Worm (Caenorhabditis elegans) whole organism, L3 larva: ENCODE measurements around the gene eat-2.
A peak's percentile ranks its signal among the peaks of the same experiment; 100 is the strongest.

ENCODE experiments used
- R02D3.7 ChIP-seq: fragments of 150-350 bp; optimal IDR thresholded peaks from 2 replicates; lab custom pipeline; 2014; ENCODE audit warnings: missing biosample characterization, missing genetic modification characterization
- aly-2 ChIP-seq: fragments of 150-350 bp; optimal IDR thresholded peaks from 2 replicates; lab custom pipeline; 2014; ENCODE audit warnings: missing biosample characterization, missing genetic modification characterization
- ama-1 ChIP-seq: fragments of 150-350 bp; optimal IDR thresholded peaks from 2 replicates; lab custom pipeline; 2018
- ceh-16 ChIP-seq: sonication (generic microtip); optimal IDR thresholded peaks from 2 replicates; lab custom pipeline; 2017; ENCODE audit warnings: missing biosample characterization, missing genetic modification characterization
- ceh-28 ChIP-seq: fragments of 150-350 bp; optimal IDR thresholded peaks from 2 replicates; lab custom pipeline; 2014; ENCODE audit warnings: missing biosample characterization, missing genetic modification reagents, missing genetic modification characterization
- ceh-82 ChIP-seq: fragments of 150-350 bp; optimal IDR thresholded peaks from 2 replicates; lab custom pipeline; 2014; ENCODE audit warnings: missing biosample characterization, missing genetic modification characterization
- daf-12 ChIP-seq: fragments of 150-350 bp; optimal IDR thresholded peaks from 2 replicates; lab custom pipeline; 2014; ENCODE audit warnings: missing biosample characterization, missing genetic modification reagents, missing genetic modification characterization
- egl-5 ChIP-seq: fragments of 150-350 bp; optimal IDR thresholded peaks from 2 replicates; lab custom pipeline; 2017; ENCODE audit warnings: missing biosample characterization, missing genetic modification reagents, missing genetic modification characterization, inconsistent platforms
- elt-1 ChIP-seq: fragments of 150-350 bp; optimal IDR thresholded peaks from 2 replicates; lab custom pipeline; 2014; ENCODE audit warnings: missing biosample characterization, missing genetic modification characterization
- elt-2 ChIP-seq: sonication (generic microtip); optimal IDR thresholded peaks from 2 replicates; lab custom pipeline; 2016; ENCODE audit warnings: missing genetic modification reagents, mild to moderate bottlenecking, missing genetic modification characterization, missing compliant biosample characterization
- fkh-2 ChIP-seq: fragments of 150-350 bp; optimal IDR thresholded peaks from 2 replicates; lab custom pipeline; 2014; ENCODE audit warnings: missing biosample characterization, missing genetic modification reagents, missing genetic modification characterization
- jun-1 ChIP-seq: fragments of 150-350 bp; optimal IDR thresholded peaks from 2 replicates; lab custom pipeline; 2014; ENCODE audit warnings: missing biosample characterization, missing genetic modification reagents, missing genetic modification characterization
- lin-15B ChIP-seq: fragments of 150-350 bp; optimal IDR thresholded peaks from 2 replicates; lab custom pipeline; 2014; ENCODE audit warnings: missing biosample characterization, missing genetic modification characterization
- lsy-12 ChIP-seq: sonication (generic microtip); optimal IDR thresholded peaks from 2 replicates; lab custom pipeline; 2016; ENCODE audit warnings: mild to moderate bottlenecking, missing genetic modification characterization, missing compliant biosample characterization
- nfya-1 ChIP-seq: sonication (generic microtip); optimal IDR thresholded peaks from 2 replicates; lab custom pipeline; 2017; ENCODE audit warnings: missing genetic modification characterization, mild to moderate bottlenecking, missing compliant biosample characterization, antibody characterized with exemption, moderate library complexity; ENCODE audit not compliant: insufficient read depth
- nhr-11 ChIP-seq: fragments of 150-350 bp; optimal IDR thresholded peaks from 2 replicates; lab custom pipeline; 2014; ENCODE audit warnings: missing biosample characterization, missing genetic modification characterization
- nhr-23 ChIP-seq: fragments of 150-350 bp; optimal IDR thresholded peaks from 2 replicates; lab custom pipeline; 2014; ENCODE audit warnings: missing biosample characterization, missing genetic modification reagents, missing genetic modification characterization
- nhr-25 ChIP-seq: sonication (generic microtip); optimal IDR thresholded peaks from 2 replicates; lab custom pipeline; 2017; ENCODE audit warnings: missing biosample characterization, missing genetic modification characterization
- nhr-28 ChIP-seq: fragments of 150-350 bp; optimal IDR thresholded peaks from 2 replicates; lab custom pipeline; 2014; ENCODE audit warnings: missing biosample characterization, missing genetic modification characterization
- nhr-43 ChIP-seq: sonication (generic microtip); optimal IDR thresholded peaks from 2 replicates; lab custom pipeline; 2016; ENCODE audit warnings: mild to moderate bottlenecking, missing genetic modification characterization, missing compliant biosample characterization; ENCODE audit not compliant: poor library complexity, severe bottlenecking
- sea-2 ChIP-seq: fragments of 150-350 bp; sonication (generic microtip); optimal IDR thresholded peaks from 4 replicates; lab custom pipeline; 2014; ENCODE audit warnings: missing biosample characterization, missing genetic modification reagents, missing genetic modification characterization
- skn-1 ChIP-seq: fragments of 150-350 bp; optimal IDR thresholded peaks from 2 replicates; lab custom pipeline; 2014; ENCODE audit warnings: missing biosample characterization, missing genetic modification characterization
- tbx-2 ChIP-seq: sonication (generic microtip); optimal IDR thresholded peaks from 2 replicates; lab custom pipeline; 2016; ENCODE audit warnings: mild to moderate bottlenecking, missing genetic modification characterization, missing compliant biosample characterization
- unc-39 ChIP-seq: sonication (generic microtip); optimal IDR thresholded peaks from 4 replicates; lab custom pipeline; 2017; ENCODE audit warnings: missing biosample characterization, missing genetic modification characterization
- unc-62 ChIP-seq: fragments of 150-350 bp; sonication (generic microtip); optimal IDR thresholded peaks from 4 replicates; lab custom pipeline; 2014; ENCODE audit warnings: missing biosample characterization, missing genetic modification reagents, missing genetic modification characterization
- zag-1 ChIP-seq: fragments of 150-350 bp; optimal IDR thresholded peaks from 2 replicates; lab custom pipeline; 2014; ENCODE audit warnings: missing biosample characterization, missing genetic modification characterization
- ztf-11 ChIP-seq: fragments of 150-350 bp; optimal IDR thresholded peaks from 2 replicates; lab custom pipeline; 2014; ENCODE audit warnings: missing biosample characterization, missing genetic modification characterization

eat-2 gene

ce11 chrII:14205335-14205734 lies 33.9 kb upstream of the eat-2 start, which contains the start of gene ace-3:
TSS of gene ace-3 (plus strand) at chrII:14205635.
- TF ChIP-seq elt-1 (tag; lab: Kevin White, UChicago): no peak
- TF ChIP-seq sea-2 (GFP tag; lab: Kevin White, UChicago): no peak
- no peak for TF ChIP-seq fkh-2 (tag; lab: Kevin White, UChicago)
- TF ChIP-seq aly-2 (tag; lab: Kevin White, UChicago): no peak
- TF ChIP-seq ztf-11: no peak
- TF ChIP-seq nfya-1 (tag; lab: Kevin White, UChicago): no peak
- TF ChIP-seq tbx-2 (tag; lab: Kevin White, UChicago): no peak
- TF ChIP-seq skn-1: no peak
- no peak for TF ChIP-seq lsy-12
- no peak for TF ChIP-seq unc-39
- no peak for TF ChIP-seq nhr-28 (tag; lab: Kevin White, UChicago)
- TF ChIP-seq, all 47 proteins: peak for 0

- no peak for TF ChIP-seq nhr-43 (tag; lab: Kevin White, UChicago)
- peak; percentile 63 for TF ChIP-seq nfya-1 (tag; lab: Kevin White, UChicago)
Measured at ce11 chrII:14197499-14198096, 26.1 kb upstream of the eat-2 start, which contains the start of gene ace-4. TSS of gene ace-4 (plus strand) at chrII:14198046.

ce11 chrII:14195931-14196330 lies 24.5 kb upstream of the eat-2 start:
- TF ChIP-seq sea-2 (GFP tag; lab: Kevin White, UChicago) (no peak), lin-15B (tag; lab: Kevin White, UChicago) (no peak), nhr-11 (tag; lab: Kevin White, UChicago) (no peak), ceh-16 (no peak), zag-1 (tag; lab: Kevin White, UChicago) (no peak), lsy-12 (no peak), fkh-2 (tag; lab: Kevin White, UChicago) (no peak), unc-39 (no peak), jun-1 (tag; lab: Kevin White, UChicago) (no peak)

DNA sequence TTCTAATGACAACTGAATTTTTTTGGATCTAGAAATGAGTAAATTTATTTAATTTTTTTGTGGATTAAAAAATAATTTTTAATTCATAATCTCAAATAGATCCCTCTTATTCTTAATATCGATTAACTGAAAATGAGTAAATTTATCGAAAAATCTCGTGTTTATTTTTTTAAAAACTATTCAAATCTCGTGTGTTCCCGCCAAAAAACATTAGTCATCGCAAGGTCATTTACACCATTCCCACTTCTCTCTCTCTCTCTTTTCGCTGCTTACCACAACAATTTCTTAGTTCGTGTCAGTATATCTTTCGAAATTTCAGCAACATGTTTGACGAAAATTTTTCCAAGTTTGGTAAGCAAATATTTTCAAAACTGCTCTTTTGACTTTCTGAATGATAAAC lies 16.0 kb upstream of the eat-2 start:
- no peak for TF ChIP-seq aly-2 (tag; lab: Kevin White, UChicago)
- no peak for TF ChIP-seq skn-1
- TF ChIP-seq sea-2 (GFP tag; lab: Kevin White, UChicago): no peak
- TF ChIP-seq nhr-25 (tag; lab: Kevin White, UChicago): no peak
- TF ChIP-seq fkh-2 (tag; lab: Kevin White, UChicago): no peak
- no peak for TF ChIP-seq ceh-82
- no peak for TF ChIP-seq nhr-23
- no peak for TF ChIP-seq ceh-28 (tag; lab: Kevin White, UChicago)
- TF ChIP-seq unc-62 (GFP tag; lab: Kevin White, UChicago): no peak
- no peak for TF ChIP-seq tbx-2 (tag; lab: Kevin White, UChicago)

ce11 chrII:14186937-14187336 lies 15.5 kb upstream of the eat-2 start:
- no peak for TF ChIP-seq R02D3.7
- TF ChIP-seq elt-1 (tag; lab: Kevin White, UChicago): no peak
- TF ChIP-seq zag-1 (tag; lab: Kevin White, UChicago): no peak
- no peak for TF ChIP-seq nfya-1 (tag; lab: Kevin White, UChicago)
- no peak for TF ChIP-seq lin-15B (tag; lab: Kevin White, UChicago)
- no peak for TF ChIP-seq daf-12 (tag; lab: Kevin White, UChicago)
- no peak for TF ChIP-seq nhr-28 (tag; lab: Kevin White, UChicago)
- no peak for TF ChIP-seq ama-1
- TF ChIP-seq nhr-23: no peak
- no peak for TF ChIP-seq ztf-11

ce11 chrII:14178233-14178969 lies 6.9 kb upstream of the eat-2 start, which contains the start of gene efhd-1:
TSS of gene efhd-1 (plus strand) at chrII:14178814.
- TF ChIP-seq egl-5 (tag; lab: Kevin White, UChicago): peak; percentile 0
- TF ChIP-seq elt-2 (tag; lab: Kevin White, UChicago): no peak
- no peak for TF ChIP-seq aly-2 (tag; lab: Kevin White, UChicago)
